Worm (Caenorhabditis elegans): Measurements from ENCODE around the gene ostf-4.

DNA sequence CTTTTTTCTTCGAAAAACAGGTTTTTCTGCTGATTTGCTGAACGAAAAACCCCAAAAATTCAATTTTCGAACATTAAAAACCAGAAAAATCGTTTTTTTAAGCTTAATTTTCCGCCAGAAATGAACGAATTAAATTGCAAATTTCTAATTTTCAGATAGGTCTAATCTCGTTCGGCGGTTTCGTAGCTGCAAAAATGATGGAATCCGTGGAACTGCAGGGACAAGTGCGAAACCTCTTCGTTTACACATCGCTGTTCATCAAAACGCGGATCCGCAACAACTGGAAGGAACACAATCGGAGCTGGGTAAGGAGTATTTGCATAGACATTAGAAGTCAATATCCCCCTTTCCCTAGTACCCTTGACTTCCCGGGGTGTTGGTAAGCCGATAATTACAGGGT, 17.8 kb upstream of the ostf-4 start:
- no peak for TF ChIP-seq ref-2 (tag; optimal IDR thresholded peaks at IDR 0.05)
- no peak for TF ChIP-seq ttx-3 (tag; optimal IDR thresholded peaks at IDR 0.05)
- TF ChIP-seq T23F11.4 (GFP tag; optimal IDR thresholded peaks at IDR 0.05) = no peak
- no peak for TF ChIP-seq unc-55 (GFP tag; optimal IDR thresholded peaks at IDR 0.05)
- TF ChIP-seq unc-86 (tag; optimal IDR thresholded peaks at IDR 0.05) = no peak
- no peak for TF ChIP-seq fkh-10 (GFP tag; optimal IDR thresholded peaks at IDR 0.05)

Data from whole organism, late embryonic.